Worm (Caenorhabditis elegans) whole organism, young adult: ENCODE data around the gene tig-3.
A peak's percentile ranks its signal among the peaks of the same experiment; 100 is the strongest.

Experiments
- C06A6.2 ChIP-seq: fragments of 200-800 bp; sonication (Bioruptor generic); conservative IDR thresholded peaks from 2 replicates; pipeline ENCODE4 v1.3.6; 2022; ENCODE audit warnings: missing genetic modification characterization, missing compliant biosample characterization
- D2030.7 ChIP-seq: fragments of 200-800 bp; sonication (Bioruptor generic); IDR thresholded peaks from 2 replicates; pipeline ENCODE4 v1.3.6; 2022; ENCODE audit warnings: missing genetic modification reagents, missing genetic modification characterization, missing compliant biosample characterization
- F39B2.1 ChIP-seq: fragments of 200-800 bp; sonication (Bioruptor generic); IDR thresholded peaks from 2 replicates; pipeline ENCODE4 v1.3.6; 2022; ENCODE audit warnings: missing genetic modification reagents, missing genetic modification characterization, missing compliant biosample characterization
- Y53G8AR.9 ChIP-seq: fragments of 200-800 bp; sonication (Bioruptor generic); conservative IDR thresholded peaks from 2 replicates; pipeline ENCODE4 v1.3.6; 2022; ENCODE audit warnings: missing genetic modification reagents, missing genetic modification characterization, missing compliant biosample characterization
- aptf-2 ChIP-seq: fragments of 200-800 bp; sonication (Bioruptor generic); conservative IDR thresholded peaks from 2 replicates; pipeline ENCODE4 v1.3.6; 2022; ENCODE audit warnings: missing genetic modification reagents, missing genetic modification characterization, missing compliant biosample characterization
- aptf-3 ChIP-seq: fragments of 200-800 bp; sonication (Bioruptor generic); IDR thresholded peaks from 2 replicates; pipeline ENCODE4 v1.3.6; 2022; ENCODE audit warnings: missing genetic modification characterization, missing compliant biosample characterization
- attf-6 ChIP-seq: fragments of 200-800 bp; sonication (Bioruptor generic); IDR thresholded peaks from 2 replicates; pipeline ENCODE4 v1.3.6; 2022; ENCODE audit warnings: missing genetic modification reagents, missing genetic modification characterization, missing compliant biosample characterization
- ets-4 ChIP-seq: fragments of 200-800 bp; sonication (Bioruptor generic); optimal IDR thresholded peaks from 2 replicates; lab custom pipeline; 2018; ENCODE audit warnings: mild to moderate bottlenecking, missing genetic modification characterization, missing compliant biosample characterization
- hlh-12 ChIP-seq: sonication (generic microtip); optimal IDR thresholded peaks from 2 replicates; lab custom pipeline; 2016; ENCODE audit warnings: missing genetic modification characterization, missing compliant biosample characterization
- hmg-1.2 ChIP-seq: fragments of 200-800 bp; sonication (Bioruptor generic); IDR thresholded peaks from 2 replicates; pipeline ENCODE4 v1.3.6; 2022; ENCODE audit warnings: missing genetic modification reagents, missing genetic modification characterization, missing compliant biosample characterization
- hsf-1 ChIP-seq: fragments of 200-800 bp; sonication (Bioruptor generic); IDR thresholded peaks from 2 replicates; pipeline ENCODE4 v1.3.6; 2022; ENCODE audit warnings: missing genetic modification reagents, missing genetic modification characterization, missing compliant biosample characterization
- let-526 ChIP-seq: fragments of 200-800 bp; sonication (Bioruptor generic); IDR thresholded peaks from 2 replicates; pipeline ENCODE4 v1.3.6; 2022; ENCODE audit warnings: missing genetic modification reagents, missing genetic modification characterization, missing compliant biosample characterization
- lin-26 ChIP-seq: fragments of 200-800 bp; sonication (Bioruptor generic); IDR thresholded peaks from 2 replicates; pipeline ENCODE4 v1.3.6; 2022; ENCODE audit warnings: missing genetic modification reagents, missing genetic modification characterization, missing compliant biosample characterization
- lsl-1 ChIP-seq: fragments of 200-800 bp; sonication (Bioruptor generic); optimal IDR thresholded peaks from 2 replicates; lab custom pipeline; 2018; ENCODE audit warnings: mild to moderate bottlenecking, missing genetic modification characterization, moderate library complexity, missing compliant biosample characterization
- madf-6 ChIP-seq: fragments of 200-800 bp; sonication (Bioruptor generic); IDR thresholded peaks from 2 replicates; pipeline ENCODE4 v1.3.6; 2022; ENCODE audit warnings: missing genetic modification reagents, missing genetic modification characterization, missing compliant biosample characterization
- madf-8 ChIP-seq: fragments of 200-800 bp; sonication (Bioruptor generic); conservative IDR thresholded peaks from 2 replicates; pipeline ENCODE4 v1.3.6; 2022; ENCODE audit warnings: missing genetic modification reagents, missing genetic modification characterization, missing compliant biosample characterization
- mcd-1 ChIP-seq: fragments of 200-800 bp; sonication (Bioruptor generic); IDR thresholded peaks from 2 replicates; pipeline ENCODE4 v1.3.6; 2022; ENCODE audit warnings: missing genetic modification reagents, missing genetic modification characterization, missing compliant biosample characterization
- mel-28 ChIP-seq: sonication (generic microtip); optimal IDR thresholded peaks from 2 replicates; lab custom pipeline; 2016; ENCODE audit warnings: borderline replicate concordance, mild to moderate bottlenecking, missing genetic modification characterization, missing compliant biosample characterization
- nhr-27 ChIP-seq: fragments of 200-800 bp; sonication (Bioruptor generic); optimal IDR thresholded peaks from 2 replicates; lab custom pipeline; 2018; ENCODE audit warnings: mild to moderate bottlenecking, missing genetic modification characterization, moderate library complexity, missing compliant biosample characterization
- nhr-80 ChIP-seq: sonication (generic microtip); optimal IDR thresholded peaks from 2 replicates; lab custom pipeline; 2016; ENCODE audit warnings: missing genetic modification characterization, missing compliant biosample characterization
- nhr-90 ChIP-seq: sonication (generic microtip); optimal IDR thresholded peaks from 2 replicates; lab custom pipeline; 2016; ENCODE audit warnings: missing genotype, mild to moderate bottlenecking, missing genetic modification characterization, missing compliant biosample characterization
- repo-1 ChIP-seq: sonication (generic microtip); optimal IDR thresholded peaks from 2 replicates; lab custom pipeline; 2017; ENCODE audit warnings: mild to moderate bottlenecking, missing genetic modification characterization, missing compliant biosample characterization
- snpc-4 ChIP-seq, 5 experiments: fragments of 150-350 bp in 1 of 5; sonication (generic microtip) in 4 of 5; optimal IDR thresholded peaks; 2 replicates each; lab custom pipeline; 2014 to 2018; ENCODE audit warnings: missing genetic modification characterization in 5 of 5, missing biosample characterization in 3 of 5, antibody characterized with exemption in 2 of 5, mild to moderate bottlenecking in 2 of 5, missing compliant biosample characterization in 2 of 5, missing genotype in 2 of 5, moderate library complexity in 2 of 5, missing genetic modification reagents in 1 of 5
- tbx-9 ChIP-seq: sonication (generic microtip); optimal IDR thresholded peaks from 2 replicates; lab custom pipeline; 2016; ENCODE audit warnings: borderline replicate concordance, missing genetic modification characterization, inconsistent platforms, missing compliant biosample characterization
- zfh-2 ChIP-seq: fragments of 200-800 bp; sonication (Bioruptor generic); conservative IDR thresholded peaks from 2 replicates; pipeline ENCODE4 v1.3.6; 2022; ENCODE audit warnings: missing genetic modification reagents, missing genetic modification characterization, missing compliant biosample characterization
- ztf-18 ChIP-seq: sonication (generic microtip); optimal IDR thresholded peaks from 2 replicates; lab custom pipeline; 2016; ENCODE audit warnings: missing genotype, mild to moderate bottlenecking, missing genetic modification characterization, missing compliant biosample characterization
- ztf-25 ChIP-seq: fragments of 200-800 bp; sonication (Bioruptor generic); IDR thresholded peaks from 2 replicates; pipeline ENCODE4 v1.3.6; 2022; ENCODE audit warnings: missing genetic modification reagents, missing genetic modification characterization, missing compliant biosample characterization

Gene tig-3

DNA sequence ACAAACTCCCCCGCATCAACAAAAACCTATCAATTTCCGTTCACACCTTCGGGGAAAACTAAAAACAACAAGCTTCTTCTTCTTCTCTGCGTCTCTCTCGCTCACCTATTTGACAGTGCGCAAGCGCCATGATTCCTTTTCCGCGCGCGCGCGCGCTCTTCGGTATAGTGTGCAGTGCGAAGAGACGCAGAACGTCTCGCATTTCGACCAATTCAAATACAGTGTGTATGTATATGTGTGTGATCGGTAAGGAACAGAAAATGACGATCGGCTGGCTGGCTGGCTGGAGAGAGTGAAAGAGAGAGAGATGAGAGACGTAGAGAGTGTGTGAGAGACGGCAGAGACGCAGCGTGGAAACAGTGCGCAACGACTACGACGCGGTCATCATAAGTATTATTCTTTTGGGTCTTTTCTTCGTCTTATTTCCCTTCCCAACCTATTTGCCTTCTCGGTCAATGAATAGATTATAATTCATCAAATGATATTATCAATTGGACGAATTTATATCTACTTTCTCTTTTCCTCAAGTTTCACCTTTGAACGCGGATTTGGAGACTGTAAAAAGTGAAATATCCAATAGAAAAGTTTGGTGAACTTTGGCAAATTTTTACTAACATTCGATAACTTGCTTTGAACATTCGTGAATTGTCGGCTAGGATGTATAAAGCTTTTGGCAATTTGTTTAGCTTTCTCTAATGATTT is 11.6 kb upstream of the tig-3 start (continued):
- TF ChIP-seq nhr-27, result no peak
- no peak for TF ChIP-seq attf-6 (GFP tag; lab: Robert Waterston, UW)
- TF ChIP-seq madf-8 (GFP tag; lab: Robert Waterston, UW), result no peak
- peak; percentile 1 for TF ChIP-seq lsl-1 (GFP tag; lab: Kevin White, UChicago)
- TF ChIP-seq F39B2.1 (GFP tag; lab: Robert Waterston, UW), result no peak

DNA sequence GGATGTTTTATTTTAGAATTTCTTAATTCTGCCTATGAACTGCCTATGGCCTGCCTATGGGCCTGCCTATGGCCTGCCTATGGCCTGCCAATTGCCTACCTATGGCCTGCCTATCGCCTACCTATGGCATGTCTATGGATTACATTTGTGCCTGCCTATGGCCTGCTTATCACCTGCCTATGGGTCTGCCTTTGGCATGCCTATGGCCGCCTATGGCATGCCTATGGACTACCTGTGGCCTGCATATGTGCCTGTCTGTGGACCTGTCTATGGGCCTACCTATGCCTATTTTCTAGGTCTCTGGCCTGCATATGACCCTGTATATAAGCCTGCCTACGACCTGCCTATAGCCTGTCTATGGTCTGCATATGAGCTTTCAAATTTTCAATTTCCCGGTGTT is 9.5 kb upstream of the tig-3 start:
- TF ChIP-seq nhr-90, result no peak
- TF ChIP-seq repo-1 (tag; lab: Kevin White, UChicago), result no peak
- 0 out of 2 replicates have a peak, but pooled peaks have one; percentile 36 for TF ChIP-seq lin-26 (GFP tag; lab: Robert Waterston, UW)
- 0 out of 2 replicates have a peak, but pooled peaks have one; percentile 8 for TF ChIP-seq aptf-3 (GFP tag; lab: Robert Waterston, UW)
- peak; percentile 23; the same call in 1 of the 2 replicates for TF ChIP-seq hsf-1 (GFP tag; lab: Robert Waterston, UW)

DNA sequence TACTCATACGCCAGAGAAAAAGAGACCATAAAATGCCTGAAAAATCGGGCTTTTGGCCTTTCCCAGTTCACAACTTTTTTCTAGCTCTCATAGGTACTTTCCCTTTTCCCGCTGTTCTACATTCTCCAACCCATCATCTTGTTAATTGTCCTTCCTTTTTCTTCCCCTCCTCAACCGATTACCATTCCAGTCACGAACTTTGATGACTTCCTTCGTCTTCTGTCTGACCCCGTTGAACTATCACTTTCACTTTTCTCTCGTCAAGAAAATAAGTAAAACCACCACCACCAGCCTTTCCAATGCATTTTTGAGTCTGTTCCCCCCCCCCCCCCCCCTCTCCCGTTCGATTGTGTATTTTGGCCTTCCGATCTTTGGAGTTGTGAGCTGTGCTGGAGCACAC is 9.0 kb upstream of the tig-3 start:
- no peak for TF ChIP-seq ztf-18 (tag; lab: Kevin White, UChicago)
- no peak for TF ChIP-seq hlh-12 (tag; lab: Kevin White, UChicago)
- 0 out of 2 replicates have a peak, but pooled peaks have one; percentile 12 for TF ChIP-seq mcd-1

DNA sequence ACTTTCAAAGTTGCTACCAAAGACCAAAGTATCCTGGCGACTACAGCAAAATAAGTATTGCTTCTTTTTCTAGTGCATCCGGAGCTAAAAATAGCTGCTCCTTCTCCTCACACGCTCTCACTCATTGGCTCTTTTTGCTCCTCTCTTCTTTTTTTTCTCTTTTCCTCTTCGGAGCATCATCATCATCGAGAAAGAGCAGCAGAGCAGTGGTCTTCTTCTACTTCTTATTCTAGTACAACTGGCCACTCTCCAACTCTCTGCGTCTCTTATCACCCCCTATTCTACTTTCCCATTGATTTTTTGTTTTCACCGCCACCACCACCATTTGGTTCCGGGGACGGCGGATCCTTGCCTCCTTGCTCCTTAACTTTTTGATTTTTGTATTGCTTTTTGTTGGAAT is 7.1 kb upstream of the tig-3 start:
- TF ChIP-seq lsl-1 (GFP tag; lab: Kevin White, UChicago) (no peak), nhr-80 (tag; lab: Kevin White, UChicago) (peak; percentile 36), zfh-2 (peak; percentile 57), hmg-1.2 (GFP tag; lab: Robert Waterston, UW) (peak; percentile 50; the same call in 1 of the 2 replicates)

DNA sequence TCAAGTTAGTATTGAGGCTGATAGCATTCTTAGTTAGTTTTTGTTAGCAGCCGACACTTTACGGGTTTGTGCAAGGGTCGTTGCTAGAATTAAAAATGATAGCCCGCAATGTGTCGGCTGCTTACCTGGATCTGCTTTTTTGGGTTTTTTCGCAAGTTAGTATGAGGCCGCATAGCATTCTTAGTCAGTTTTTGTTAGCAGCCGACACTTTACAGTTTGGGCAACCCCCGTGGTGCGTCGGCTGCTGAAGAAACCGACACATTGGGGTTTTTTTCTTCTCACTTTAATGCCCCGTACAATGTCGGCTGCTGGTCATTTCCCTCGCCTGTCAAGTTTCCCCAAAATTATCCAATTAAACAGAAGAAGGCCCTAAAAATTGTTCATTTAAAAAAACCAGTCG is 5.3 kb upstream of the tig-3 start:
- TF ChIP-seq snpc-4 (GFP tag; optimal IDR thresholded peaks at IDR 0.05; lab: Kevin White, UChicago), result no peak
- TF ChIP-seq snpc-4 (tag; optimal IDR thresholded peaks at IDR 0.05; lab: Kevin White, UChicago), result peak in 2 of 4 experiments; percentile 9 to 57
- no peak for TF ChIP-seq tbx-9

DNA sequence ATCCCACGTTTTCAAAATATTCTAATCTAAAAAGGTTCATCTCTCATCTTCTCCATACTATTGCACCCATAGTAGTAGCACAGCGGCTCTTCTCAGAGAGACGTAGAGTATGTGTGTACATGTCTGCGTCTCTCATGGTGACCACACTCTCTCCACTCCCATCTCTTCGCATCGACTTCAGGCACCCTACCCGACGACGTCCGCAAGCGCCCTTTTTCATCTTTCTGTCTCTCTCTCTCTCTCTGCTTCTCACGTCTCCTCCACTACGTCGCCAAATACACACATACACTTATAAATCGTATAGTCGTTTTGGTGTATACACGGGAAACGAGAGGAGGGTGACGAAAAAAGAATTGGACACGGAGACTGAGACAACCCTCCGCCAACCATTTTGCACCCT is 4.2 kb upstream of the tig-3 start:
- no peak for TF ChIP-seq let-526
- no peak for TF ChIP-seq aptf-2 (GFP tag; lab: Robert Waterston, UW)
- peak; percentile 88 for TF ChIP-seq hmg-1.2 (GFP tag; lab: Robert Waterston, UW)

DNA sequence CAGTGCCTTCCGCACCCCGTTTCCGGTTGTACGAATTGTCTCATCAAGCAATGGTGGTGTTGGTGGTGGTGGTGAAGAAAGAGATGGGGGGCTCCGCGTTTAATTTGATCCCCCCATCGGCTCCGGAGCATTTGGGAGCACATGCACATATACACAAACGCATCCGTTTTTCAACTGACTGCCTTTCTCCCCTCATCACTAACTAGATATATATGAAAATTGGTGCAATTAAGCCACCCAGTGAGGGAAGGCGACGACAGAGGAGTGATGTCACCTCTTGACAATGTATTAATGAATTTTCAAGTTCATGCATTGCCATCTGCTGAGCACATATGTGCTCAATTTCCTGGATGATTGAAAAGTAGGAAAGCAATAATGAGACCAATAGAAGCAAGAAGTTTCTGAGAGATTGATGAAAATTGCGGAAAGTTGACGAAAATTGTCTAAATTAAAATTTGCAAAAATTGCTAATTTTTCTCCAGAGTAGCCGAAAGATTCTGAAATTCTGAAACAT is 2.4 kb upstream of the tig-3 start:
- TF ChIP-seq madf-6 (GFP tag; lab: Robert Waterston, UW), result no peak

DNA sequence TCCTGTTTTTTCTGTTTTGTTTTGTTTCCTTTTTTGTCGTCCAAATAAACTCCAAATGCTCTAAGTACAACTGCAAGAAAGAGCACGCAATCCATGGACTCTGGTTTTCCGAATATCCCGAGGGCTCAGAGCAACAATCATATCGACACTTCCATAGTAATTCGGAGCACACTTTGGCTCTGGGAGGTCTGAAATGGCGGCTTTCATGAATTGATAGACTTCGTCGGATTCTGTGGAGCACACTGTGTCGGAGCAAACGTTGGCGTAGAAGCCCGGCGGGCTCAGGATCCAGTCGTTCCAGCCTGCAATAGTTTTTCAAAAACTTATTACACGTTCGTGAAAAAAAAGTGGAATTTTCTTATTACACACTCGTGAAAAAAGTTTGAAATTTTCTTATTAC is 6.7 kb downstream of the tig-3 start:
- TF ChIP-seq madf-6 (GFP tag; lab: Robert Waterston, UW), result peak; percentile 31; the same call in 1 of the 2 replicates
- TF ChIP-seq ztf-25, result no peak
- no peak for TF ChIP-seq mel-28 (tag; lab: Kevin White, UChicago)
- no peak for TF ChIP-seq ets-4 (GFP tag; lab: Kevin White, UChicago)
- TF ChIP-seq zfh-2, result no peak
- no peak for TF ChIP-seq C06A6.2 (GFP tag; lab: Robert Waterston, UW)
- peak; percentile 18; the same call in 1 of the 2 replicates for TF ChIP-seq D2030.7
- no peak for TF ChIP-seq Y53G8AR.9 (GFP tag; lab: Robert Waterston, UW)
- TF ChIP-seq ztf-18 (tag; lab: Kevin White, UChicago), result no peak
